Fruit fly (Drosophila melanogaster): ENCODE measurements around the gene CG14570.
A peak's percentile ranks its signal among the peaks of the same experiment; 100 is the strongest.

Gene CG14570

dm6 chr3L:21738175-21739016, 8.1 kb upstream of the CG14570 start, which contains the start of gene CG14567:
Gene CG14567 (minus strand): TSS chr3L:21738430.
- 0 out of 3 replicates have a peak, but pooled peaks have one; percentile 13 for TF ChIP-seq Aef1 (GFP tag; IDR thresholded peaks at IDR 0.05)
- no peak for TF ChIP-seq sug (tag; optimal IDR thresholded peaks at IDR 0.05)
- TF ChIP-seq CG31224 (GFP tag; IDR thresholded peaks at IDR 0.05), result no peak
- peak; percentile 36; the same call in 1 of the 2 replicates for TF ChIP-seq CG14441 (GFP tag; IDR thresholded peaks at IDR 0.05)
- TF ChIP-seq CG18599 (GFP tag; optimal IDR thresholded peaks at IDR 0.05), result peak; percentile 12
- no peak for TF ChIP-seq Sox100B (GFP tag; optimal IDR thresholded peaks at IDR 0.05)
- 0 out of 3 replicates have a peak, but pooled peaks have one; percentile 42 for TF ChIP-seq gce (GFP tag; IDR thresholded peaks at IDR 0.05)
- no peak for TF ChIP-seq Bgb (GFP tag; IDR thresholded peaks at IDR 0.05; ENCODE audit: partially characterized antibody)
- TF ChIP-seq CG14014 (GFP tag; IDR thresholded peaks at IDR 0.05), result no peak
- TF ChIP-seq dmrt99B (tag; optimal IDR thresholded peaks at IDR 0.05), result peak; percentile 67
- no peak for TF ChIP-seq HLHmδ (GFP tag; optimal IDR thresholded peaks at IDR 0.05)
- peak; percentile 43 for TF ChIP-seq CG2712 (tag; optimal IDR thresholded peaks at IDR 0.05)
- TF ChIP-seq jigr1 (GFP tag; IDR thresholded peaks at IDR 0.05), result no peak
- TF ChIP-seq Xrp1 (GFP tag; IDR thresholded peaks at IDR 0.05), result peak; percentile 45; the same call in 1 of the 2 replicates
- no peak for TF ChIP-seq CG16779 (GFP tag; IDR thresholded peaks at IDR 0.05)
- TF ChIP-seq Xbp1 (GFP tag; optimal IDR thresholded peaks at IDR 0.05), result peak; percentile 45
- TF ChIP-seq CG4404 (GFP tag; IDR thresholded peaks at IDR 0.05), result no peak
- TF ChIP-seq CG1603 (tag; optimal IDR thresholded peaks at IDR 0.05), result no peak
- TF ChIP-seq insv (GFP tag; optimal IDR thresholded peaks at IDR 0.05), result no peak
- no peak for TF ChIP-seq Myb (GFP tag; optimal IDR thresholded peaks at IDR 0.05)
- TF ChIP-seq CG7963 (GFP tag; IDR thresholded peaks at IDR 0.05; ENCODE audit: partially characterized antibody), result no peak
- TF ChIP-seq fd96Cb (tag; optimal IDR thresholded peaks at IDR 0.05), result peak; percentile 33
- TF ChIP-seq Sry-β (GFP tag; optimal IDR thresholded peaks at IDR 0.05), result no peak
- TF ChIP-seq CG17361 (GFP tag; IDR thresholded peaks at IDR 0.05), result 0 out of 3 replicates have a peak, but pooled peaks have one; percentile 10
- no peak for TF ChIP-seq unc-4 (GFP tag; IDR thresholded peaks at IDR 0.05; ENCODE audit: partially characterized antibody)
- 0 out of 2 replicates have a peak, but pooled peaks have one; percentile 13 for TF ChIP-seq al (GFP tag; IDR thresholded peaks at IDR 0.05)
- TF ChIP-seq CG12769 (tag; optimal IDR thresholded peaks at IDR 0.05), result no peak
- TF ChIP-seq cad (GFP tag; optimal IDR thresholded peaks at IDR 0.05), result no peak
- TF ChIP-seq dmrt11E (tag; optimal IDR thresholded peaks at IDR 0.05), result no peak
- TF ChIP-seq Sox102F (GFP tag; optimal IDR thresholded peaks at IDR 0.05), result peak; percentile 74
- TF ChIP-seq CG9437 (GFP tag; optimal IDR thresholded peaks at IDR 0.05), result no peak
- peak; percentile 36 for TF ChIP-seq CG12391 (tag; optimal IDR thresholded peaks at IDR 0.05)
- no peak for TF ChIP-seq CG9727 (GFP tag; optimal IDR thresholded peaks at IDR 0.05)
- no peak for TF ChIP-seq CG2202 (tag; optimal IDR thresholded peaks at IDR 0.05)
- TF ChIP-seq CG12659 (GFP tag; optimal IDR thresholded peaks at IDR 0.05), result no peak
- no peak for TF ChIP-seq CG2199 (GFP tag; IDR thresholded peaks at IDR 0.05)
- TF ChIP-seq CG7271 (tag; optimal IDR thresholded peaks at IDR 0.05), result no peak
- TF ChIP-seq CG18262 (tag; optimal IDR thresholded peaks at IDR 0.05), result peak; percentile 46
- TF ChIP-seq CG11093 (GFP tag; IDR thresholded peaks at IDR 0.05), result no peak
- TF ChIP-seq fu2 (GFP tag; optimal IDR thresholded peaks at IDR 0.05), result no peak
- TF ChIP-seq CG10654 (GFP tag; optimal IDR thresholded peaks at IDR 0.05), result no peak
- TF ChIP-seq lilli (GFP tag; optimal IDR thresholded peaks at IDR 0.05), result peak; percentile 19
- TF ChIP-seq NC2β (GFP tag; optimal IDR thresholded peaks at IDR 0.05), result no peak
- TF ChIP-seq H2.0 (GFP tag; IDR thresholded peaks at IDR 0.05), result peak; percentile 38; the same call in 1 of the 2 replicates
- TF ChIP-seq CG32532 (GFP tag; IDR thresholded peaks at IDR 0.05), result peak; percentile 54
- TF ChIP-seq trh (GFP tag; optimal IDR thresholded peaks at IDR 0.05), result no peak
- no peak for TF ChIP-seq MESR4 (GFP tag; optimal IDR thresholded peaks at IDR 0.05)
- no peak for TF ChIP-seq grn (GFP tag; optimal IDR thresholded peaks at IDR 0.05)
- TF ChIP-seq sd (tag; optimal IDR thresholded peaks at IDR 0.05), result no peak
